Worm (Caenorhabditis elegans): ENCODE data around the gene nspg-7.1.

nspg-7.1 gene

DNA sequence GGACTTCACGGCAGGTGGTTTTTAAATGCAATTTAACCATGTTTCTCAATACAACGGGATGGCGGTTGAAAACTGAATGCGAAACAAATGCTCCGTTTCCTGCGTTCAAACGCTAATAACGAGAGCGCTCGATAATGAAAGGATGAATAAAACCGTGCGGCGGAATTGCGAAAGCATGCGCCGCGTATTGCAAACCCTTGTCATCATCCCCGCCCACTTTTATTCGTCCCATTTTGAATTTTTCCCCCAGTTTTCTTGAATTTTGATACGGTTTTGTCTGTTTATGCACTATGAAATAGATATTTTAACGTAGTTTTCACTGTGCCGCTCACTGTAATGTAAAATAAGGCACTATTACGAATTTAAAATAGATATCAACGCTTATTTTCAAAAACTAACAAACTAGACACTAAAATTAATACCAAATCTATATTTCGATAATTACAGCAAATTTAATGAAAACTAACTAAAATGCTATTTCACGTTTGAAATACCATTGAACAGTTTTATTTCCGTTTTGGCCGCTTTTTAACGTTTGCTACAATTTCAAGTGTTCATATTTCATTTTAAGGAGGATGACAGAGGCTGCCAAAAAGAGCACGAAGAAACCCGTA, 14.5 kb downstream of the nspg-7.1 start, which contains the start of the genes F49C12.9 and rpn-7 (continued):
- peak; percentile 67 for TF ChIP-seq hlh-1 (tag; optimal IDR thresholded peaks at IDR 0.05)
- TF ChIP-seq elt-3 (tag; optimal IDR thresholded peaks at IDR 0.05) = no peak
- no peak for TF ChIP-seq ham-2 (GFP tag; optimal IDR thresholded peaks at IDR 0.05)
- TF ChIP-seq drap-1 (GFP tag; optimal IDR thresholded peaks at IDR 0.05) = peak; percentile 73
- TF ChIP-seq bed-3 (GFP tag; optimal IDR thresholded peaks at IDR 0.05) = peak; percentile 37
- no peak for TF ChIP-seq unc-39 (tag; optimal IDR thresholded peaks at IDR 0.05)
- peak; percentile 60 for TF ChIP-seq ces-1 (GFP tag; optimal IDR thresholded peaks at IDR 0.05)
- no peak for TF ChIP-seq mab-5 (tag; optimal IDR thresholded peaks at IDR 0.05)

DNA sequence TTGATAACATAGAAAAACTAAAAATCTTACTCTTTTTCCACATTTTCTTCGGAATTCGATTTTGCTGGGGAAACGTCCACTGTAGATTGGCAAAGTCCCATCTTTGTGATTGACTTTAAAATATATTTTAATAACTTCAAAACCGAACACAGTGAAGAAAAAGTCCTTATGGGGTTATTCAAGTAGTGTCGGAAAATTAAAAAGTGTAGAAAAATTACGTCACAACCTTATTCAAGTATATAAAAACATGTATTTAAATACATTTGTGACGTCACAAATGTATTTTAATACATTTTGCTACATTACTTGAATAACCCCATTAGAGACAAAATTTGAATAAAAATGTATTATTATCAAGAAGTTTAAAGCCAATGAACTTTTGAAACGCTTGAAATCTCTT, 17.8 kb downstream of the nspg-7.1 start, which contains the start of gene F49C12.7:
Gene F49C12.7, minus strand, starts transcription at position 101 of the 400 bp plus-strand sequence.
- peak; percentile 89 for TF ChIP-seq zip-8 (tag; optimal IDR thresholded peaks at IDR 0.05)

DNA sequence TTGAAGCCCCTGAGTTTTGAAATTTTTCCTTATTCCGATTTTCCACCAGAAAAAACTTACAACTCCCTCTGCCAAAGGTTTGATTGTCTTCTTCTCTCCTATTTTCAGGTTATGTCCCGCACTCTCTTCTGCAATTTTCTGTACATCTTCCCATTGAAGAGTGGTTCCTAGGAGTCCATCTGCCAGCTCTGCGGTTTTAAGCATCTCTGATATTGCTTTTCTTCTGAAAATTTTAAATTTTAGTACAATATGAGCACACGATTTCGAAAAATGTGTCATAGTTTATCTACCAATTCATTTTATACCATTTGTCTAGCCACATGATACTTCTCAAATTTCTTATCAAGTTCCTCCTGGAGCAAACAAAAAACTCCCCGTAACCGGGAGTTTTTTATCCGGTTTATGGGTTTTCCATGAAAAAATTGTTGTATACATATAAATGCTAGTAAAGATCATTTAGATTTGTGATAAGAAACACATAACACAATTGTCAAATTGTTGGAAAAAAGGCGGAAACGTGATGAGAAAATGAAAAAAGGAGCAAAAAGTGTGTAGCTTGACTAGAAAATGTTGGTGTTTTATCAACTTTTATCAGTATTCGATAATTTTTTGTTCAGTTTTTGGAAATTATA, 19.6 kb downstream of the nspg-7.1 start:
- TF ChIP-seq unc-39 (tag; optimal IDR thresholded peaks at IDR 0.05) (no peak), lsy-2 (tag; optimal IDR thresholded peaks at IDR 0.05) (no peak), cnd-1 (tag; optimal IDR thresholded peaks at IDR 0.05) (no peak), snpc-4 (tag; optimal IDR thresholded peaks at IDR 0.05) (no peak), mab-5 (tag; optimal IDR thresholded peaks at IDR 0.05) (no peak), ceh-39 (tag; optimal IDR thresholded peaks at IDR 0.05) (no peak), flh-1 (GFP tag; optimal IDR thresholded peaks at IDR 0.05) (no peak), ceh-43 (GFP tag; optimal IDR thresholded peaks at IDR 0.05) (no peak), blmp-1 (tag; optimal IDR thresholded peaks at IDR 0.05) (no peak), lin-13 (tag; optimal IDR thresholded peaks at IDR 0.05) (no peak)

DNA sequence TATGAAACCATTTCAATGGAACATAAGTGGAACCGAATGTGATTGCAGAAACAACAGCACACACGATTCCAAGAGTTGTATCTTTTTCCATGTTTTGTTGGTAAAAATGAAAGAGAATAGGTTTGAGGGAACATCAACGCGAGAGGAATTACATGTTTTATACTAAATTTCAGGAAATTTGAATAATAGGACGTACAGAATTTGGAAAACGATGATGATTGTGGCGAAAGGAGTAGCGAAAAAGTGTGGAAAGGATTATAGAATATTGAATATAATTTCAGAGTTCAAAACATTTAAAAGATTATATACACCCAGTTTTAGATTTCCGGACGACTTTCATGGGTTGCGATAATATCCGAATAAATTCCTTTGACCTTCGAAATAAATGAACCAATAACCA, 21.7 kb downstream of the nspg-7.1 start, which contains the start of gene F49C12.6:
Gene F49C12.6, minus strand, starts transcription at position 101 of the 400 bp plus-strand sequence.
- TF ChIP-seq lin-13 (tag; optimal IDR thresholded peaks at IDR 0.05) = no peak
- no peak for TF ChIP-seq M03D4.4 (tag; optimal IDR thresholded peaks at IDR 0.05)
- no peak for TF ChIP-seq sem-2 (GFP tag; optimal IDR thresholded peaks at IDR 0.05)
- no peak for TF ChIP-seq lsy-2 (tag; optimal IDR thresholded peaks at IDR 0.05)
- no peak for TF ChIP-seq elt-1 (tag; optimal IDR thresholded peaks at IDR 0.05; ENCODE audit: borderline replicate concordance, insufficient read depth)
- no peak for TF ChIP-seq pha-4 (tag; optimal IDR thresholded peaks at IDR 0.05)
- no peak for TF ChIP-seq nhr-237 (tag; optimal IDR thresholded peaks at IDR 0.05)
- TF ChIP-seq mep-1 (tag; optimal IDR thresholded peaks at IDR 0.05) = no peak

DNA sequence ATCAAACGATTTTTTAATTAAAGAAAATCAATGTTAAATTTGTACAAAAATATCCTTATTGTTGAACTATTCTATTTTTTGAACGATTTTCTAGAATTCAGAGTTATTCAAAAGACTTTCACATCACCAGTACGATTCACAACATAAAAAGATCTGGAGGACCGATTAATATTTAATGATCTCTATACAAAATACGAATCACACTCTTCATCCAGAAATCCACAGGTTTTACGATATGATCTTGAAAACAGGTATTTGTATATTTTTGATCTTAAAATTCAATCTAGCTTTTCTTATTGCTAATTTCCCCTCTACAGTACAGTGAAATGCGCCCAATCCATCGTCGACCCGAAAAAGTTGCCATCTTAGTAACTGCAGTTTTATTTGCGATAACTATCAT, 26.0 kb downstream of the nspg-7.1 start, which contains the start of gene F49C12.5:
Gene F49C12.5, plus strand, starts transcription at position 301 of the 400 bp plus-strand sequence.
- TF ChIP-seq pha-4 (tag; optimal IDR thresholded peaks at IDR 0.05) = no peak
- no peak for TF ChIP-seq blmp-1 (tag; optimal IDR thresholded peaks at IDR 0.05)
- no peak for TF ChIP-seq ces-1 (GFP tag; optimal IDR thresholded peaks at IDR 0.05)
- no peak for TF ChIP-seq flh-1 (GFP tag; optimal IDR thresholded peaks at IDR 0.05)
- no peak for TF ChIP-seq hlh-1 (tag; optimal IDR thresholded peaks at IDR 0.05)
- no peak for TF ChIP-seq tbx-8 (GFP tag; optimal IDR thresholded peaks at IDR 0.05)
- TF ChIP-seq elt-1 (tag; optimal IDR thresholded peaks at IDR 0.05; ENCODE audit: borderline replicate concordance, insufficient read depth) = no peak
- TF ChIP-seq nhr-28 (tag; optimal IDR thresholded peaks at IDR 0.05) = no peak
- no peak for TF ChIP-seq M03D4.4 (tag; optimal IDR thresholded peaks at IDR 0.05)
- no peak for TF ChIP-seq ceh-83 (GFP tag; optimal IDR thresholded peaks at IDR 0.05)
- no peak for TF ChIP-seq sem-2 (GFP tag; optimal IDR thresholded peaks at IDR 0.05)

DNA sequence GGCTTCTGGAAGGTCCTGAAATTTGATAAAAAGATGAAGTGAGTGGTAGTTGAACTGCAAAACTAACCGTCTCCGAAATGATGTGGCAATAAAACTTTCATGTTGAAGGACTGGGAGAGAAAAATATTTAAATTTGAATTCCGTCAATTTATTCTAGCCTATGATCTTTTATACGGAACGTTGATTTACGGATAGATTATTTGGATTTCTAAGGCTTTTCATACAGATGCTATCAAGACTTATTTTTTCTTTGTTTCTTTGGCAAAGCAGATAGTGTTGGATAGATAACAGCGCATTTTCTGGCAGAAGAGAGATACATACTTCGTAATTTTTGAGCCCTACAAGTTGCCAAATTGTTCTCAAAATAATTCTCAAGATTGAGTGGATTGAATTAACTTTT, 26.7 kb downstream of the nspg-7.1 start, which contains the start of gene F49C12.4:
Gene F49C12.4, minus strand, starts transcription at position 101 of the 400 bp plus-strand sequence.
- no peak for TF ChIP-seq hlh-1 (tag; optimal IDR thresholded peaks at IDR 0.05)
- TF ChIP-seq elt-1 (tag; optimal IDR thresholded peaks at IDR 0.05; ENCODE audit: borderline replicate concordance, insufficient read depth) = peak; percentile 61

DNA sequence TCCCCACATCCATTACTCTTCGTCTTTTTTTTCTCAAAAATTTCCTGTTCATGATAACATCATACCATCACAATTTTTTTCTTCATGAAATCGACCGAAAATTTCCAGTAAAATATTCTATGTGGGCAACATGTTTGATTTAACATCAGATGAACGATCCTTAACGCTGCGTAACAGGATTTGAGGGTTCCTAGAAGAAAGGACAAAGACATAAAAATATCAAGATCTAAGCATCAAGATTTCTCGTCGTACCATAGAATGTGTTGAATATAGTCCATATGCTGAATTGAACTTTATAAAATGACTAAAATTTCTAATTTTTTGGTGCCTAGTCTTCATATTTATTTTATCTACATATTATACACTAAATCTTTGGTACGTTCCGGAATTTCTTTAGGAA, 30.5 kb downstream of the nspg-7.1 start, which contains the start of gene F49C12.3:
Gene F49C12.3, plus strand, starts transcription at position 301 of the 400 bp plus-strand sequence.
- no peak for TF ChIP-seq mep-1 (tag; optimal IDR thresholded peaks at IDR 0.05)
- no peak for TF ChIP-seq hlh-1 (tag; optimal IDR thresholded peaks at IDR 0.05)
- TF ChIP-seq nhr-237 (tag; optimal IDR thresholded peaks at IDR 0.05) = no peak
- TF ChIP-seq ztf-11 (tag; optimal IDR thresholded peaks at IDR 0.05) = no peak
- TF ChIP-seq nhr-2 (tag; optimal IDR thresholded peaks at IDR 0.05) = no peak
- no peak for TF ChIP-seq zip-8 (tag; optimal IDR thresholded peaks at IDR 0.05)
- TF ChIP-seq nhr-28 (tag; optimal IDR thresholded peaks at IDR 0.05) = no peak
- no peak for TF ChIP-seq snpc-4 (tag; optimal IDR thresholded peaks at IDR 0.05)
- no peak for TF ChIP-seq unc-39 (tag; optimal IDR thresholded peaks at IDR 0.05)
- no peak for TF ChIP-seq lin-32 (GFP tag; optimal IDR thresholded peaks at IDR 0.05)
- TF ChIP-seq unc-62 (GFP tag; optimal IDR thresholded peaks at IDR 0.05) = no peak
- TF ChIP-seq unc-120 (tag; optimal IDR thresholded peaks at IDR 0.05; ENCODE audit: poor library complexity, severe bottlenecking) = no peak
- TF ChIP-seq bed-3 (GFP tag; optimal IDR thresholded peaks at IDR 0.05) = no peak
- no peak for TF ChIP-seq sptf-1 (tag; optimal IDR thresholded peaks at IDR 0.05)
- TF ChIP-seq ceh-83 (GFP tag; optimal IDR thresholded peaks at IDR 0.05) = no peak
- TF ChIP-seq tbx-8 (GFP tag; optimal IDR thresholded peaks at IDR 0.05) = no peak
- no peak for TF ChIP-seq mls-2 (tag; optimal IDR thresholded peaks at IDR 0.05)
- TF ChIP-seq nhr-76 (tag; optimal IDR thresholded peaks at IDR 0.05) = no peak
- TF ChIP-seq mab-5 (tag; optimal IDR thresholded peaks at IDR 0.05) = no peak
- no peak for TF ChIP-seq lsy-2 (tag; optimal IDR thresholded peaks at IDR 0.05)
